Worm (Caenorhabditis elegans) whole organism, late embryonic: ENCODE measurements around the gene F29C4.4.

ENCODE experiments used
- T23F11.4 ChIP-seq: fragments of 200-800 bp; sonication (Bioruptor generic); optimal IDR thresholded peaks from 2 replicates; lab custom pipeline; 2018; ENCODE audit warnings: mild to moderate bottlenecking, missing genetic modification characterization, missing compliant biosample characterization
- ceh-45 ChIP-seq: fragments of 200-800 bp; sonication (Bioruptor generic); IDR thresholded peaks from 2 replicates; pipeline ENCODE4 v1.3.6; 2022; ENCODE audit warnings: missing genetic modification reagents, missing genetic modification characterization, missing compliant biosample characterization
- ceh-9 ChIP-seq: sonication (generic microtip); optimal IDR thresholded peaks from 2 replicates; lab custom pipeline; 2016; ENCODE audit warnings: mild to moderate bottlenecking, missing genetic modification characterization, inconsistent platforms, missing compliant biosample characterization
- che-1 ChIP-seq: sonication (generic microtip); optimal IDR thresholded peaks from 2 replicates; lab custom pipeline; 2016; ENCODE audit warnings: mild to moderate bottlenecking, missing genetic modification characterization, missing compliant biosample characterization
- elt-2 ChIP-seq: sonication (generic microtip); optimal IDR thresholded peaks from 2 replicates; lab custom pipeline; 2016; ENCODE audit warnings: missing genetic modification reagents, missing genetic modification characterization, missing compliant biosample characterization
- ets-4 ChIP-seq: sonication (generic microtip); optimal IDR thresholded peaks from 2 replicates; lab custom pipeline; 2016; ENCODE audit warnings: missing genetic modification characterization, missing compliant biosample characterization
- hlh-13 ChIP-seq: fragments of 200-800 bp; sonication (Bioruptor generic); optimal IDR thresholded peaks from 2 replicates; lab custom pipeline; 2018; ENCODE audit warnings: mild to moderate bottlenecking, missing genetic modification characterization, missing compliant biosample characterization
- hlh-8 ChIP-seq: sonication (generic microtip); optimal IDR thresholded peaks from 2 replicates; lab custom pipeline; 2016; ENCODE audit warnings: missing genotype, missing genetic modification characterization, missing compliant biosample characterization
- odd-2 ChIP-seq: sonication (generic microtip); optimal IDR thresholded peaks from 2 replicates; lab custom pipeline; 2017; ENCODE audit warnings: antibody characterized with exemption, mild to moderate bottlenecking, missing genetic modification characterization, missing compliant biosample characterization
- pha-4 ChIP-seq: fragments of 150-350 bp; optimal IDR thresholded peaks from 2 replicates; lab custom pipeline; 2018; ENCODE audit warnings: missing biosample characterization, missing genetic modification reagents, missing genetic modification characterization
- ztf-16 ChIP-seq: sonication (generic microtip); optimal IDR thresholded peaks from 2 replicates; lab custom pipeline; 2017; ENCODE audit warnings: missing genetic modification characterization, missing compliant biosample characterization

F29C4.4 gene

DNA sequence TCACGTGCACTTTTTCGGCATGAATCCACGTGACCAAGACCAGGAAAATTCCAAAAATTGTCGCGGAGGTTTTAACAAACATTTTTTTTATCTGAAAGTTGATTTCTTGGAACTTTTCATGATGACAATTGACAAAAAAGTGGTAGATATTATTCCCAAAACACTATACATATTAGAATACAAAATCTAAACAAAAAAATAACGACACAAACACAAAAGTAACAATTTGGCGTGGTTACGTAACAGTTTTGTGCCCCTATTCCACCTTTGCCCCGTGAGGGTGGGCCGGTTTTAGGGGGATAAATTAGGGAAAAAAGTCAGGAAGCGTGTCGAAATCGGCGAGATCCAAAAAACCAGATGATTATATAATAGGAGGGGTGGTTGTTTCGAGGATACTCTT, 46.3 kb downstream of the F29C4.4 start, which contains the start of gene gegf-1 (continued):
- TF ChIP-seq T23F11.4 (GFP tag; lab: Kevin White, UChicago) (no peak), che-1 (tag; lab: Kevin White, UChicago) (no peak)

DNA sequence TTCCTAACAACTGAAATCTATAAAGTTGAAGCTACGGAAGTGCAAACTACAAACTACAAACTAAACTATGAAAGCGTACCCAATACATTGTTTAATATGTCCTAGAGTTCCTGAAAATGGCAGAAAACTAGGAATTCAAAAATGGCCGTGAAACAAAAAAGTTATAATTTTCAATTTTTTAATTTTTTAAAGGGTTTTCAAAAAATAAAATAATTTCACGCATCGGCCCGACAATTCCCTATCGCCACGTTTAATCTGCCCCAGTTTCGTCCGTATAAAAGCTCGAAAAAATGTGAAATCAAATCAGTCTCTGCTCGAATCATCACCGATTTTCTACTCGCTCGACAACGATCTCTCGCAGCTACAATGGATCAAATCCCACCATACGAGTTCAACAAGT, 47.2 kb downstream of the F29C4.4 start, which contains the start of gene Y38C1AA.7:
Y38C1AA.7 (plus strand) TSS at position 301 of the 400 bp plus-strand sequence.
- TF ChIP-seq elt-2 = no peak
- no peak for TF ChIP-seq ztf-16 (tag; lab: Kevin White, UChicago)
- no peak for TF ChIP-seq ceh-9 (tag; lab: Kevin White, UChicago)
- TF ChIP-seq hlh-13 (GFP tag; lab: Kevin White, UChicago) = no peak
- TF ChIP-seq odd-2 (tag; lab: Kevin White, UChicago) = no peak
- no peak for TF ChIP-seq ceh-45 (GFP tag; lab: Robert Waterston, UW)
- no peak for TF ChIP-seq ets-4 (tag; lab: Kevin White, UChicago)

DNA sequence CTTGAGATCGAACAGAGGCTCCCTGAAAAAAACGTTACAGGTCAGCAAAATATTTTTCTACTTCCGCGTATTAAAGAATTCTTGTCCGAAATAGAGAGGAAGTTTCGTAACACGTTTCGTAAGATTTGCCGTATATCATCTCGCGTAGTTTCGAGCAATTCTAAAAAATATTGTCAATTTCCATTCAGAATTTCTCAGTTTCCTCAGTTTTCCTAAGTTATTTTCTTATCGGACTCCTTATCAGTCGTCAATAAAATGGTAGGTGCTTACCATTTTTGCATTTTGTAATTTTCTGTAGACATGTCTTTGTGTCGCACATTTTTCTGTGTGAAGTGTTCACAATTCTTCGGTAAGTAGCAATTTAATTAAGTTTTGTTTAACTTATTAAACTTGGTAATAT, 48.4 kb downstream of the F29C4.4 start, which contains the start of gene Y38C1AA.19:
Y38C1AA.19 (plus strand) TSS at position 301 of the 400 bp plus-strand sequence.
- TF ChIP-seq hlh-8 = no peak
- TF ChIP-seq ceh-9 (tag; lab: Kevin White, UChicago) = no peak
- TF ChIP-seq pha-4 = no peak
